Worm (Caenorhabditis elegans): Measurements from ENCODE around the gene mls-2.
A peak's percentile ranks its signal among the peaks of the same experiment; 100 is the strongest.

The mls-2 gene

ce11 chrX:4761540-4761939, at the start of gene mls-2:
mls-2 (minus strand) TSS chrX:4761640.
- TF ChIP-seq pha-2 (tag; optimal IDR thresholded peaks at IDR 0.05), result no peak
- no peak for TF ChIP-seq syd-9 (tag; optimal IDR thresholded peaks at IDR 0.05)
- TF ChIP-seq C38D4.7 (GFP tag; optimal IDR thresholded peaks at IDR 0.05), result no peak
- TF ChIP-seq nfya-1 (tag; optimal IDR thresholded peaks at IDR 0.05), result no peak
- no peak for TF ChIP-seq unc-3 (GFP tag; conservative IDR thresholded peaks at IDR 0.05)
- TF ChIP-seq unc-3 (tag; optimal IDR thresholded peaks at IDR 0.05), result no peak
- no peak for TF ChIP-seq dmd-4 (tag; optimal IDR thresholded peaks at IDR 0.05; ENCODE audit: borderline replicate concordance)
- TF ChIP-seq pha-4 (tag; optimal IDR thresholded peaks at IDR 0.05), result no peak
- no peak for TF ChIP-seq K02D7.2 (tag; optimal IDR thresholded peaks at IDR 0.05)

- TF ChIP-seq hlh-30 (tag; optimal IDR thresholded peaks at IDR 0.05; ENCODE audit: insufficient read depth), result peak; percentile 59
- no peak for TF ChIP-seq hlh-8 (tag; optimal IDR thresholded peaks at IDR 0.05)
- TF ChIP-seq ztf-16 (tag; optimal IDR thresholded peaks at IDR 0.05), result peak; percentile 63
Observed at ce11 chrX:4809753-4810424, 48.4 kb upstream of the mls-2 start.

ce11 chrX:4809189-4809588, 47.7 kb upstream of the mls-2 start:
- TF ChIP-seq ceh-31 (tag; optimal IDR thresholded peaks at IDR 0.05), result no peak
- no peak for TF ChIP-seq hlh-6 (tag; optimal IDR thresholded peaks at IDR 0.05)
- no peak for TF ChIP-seq nhr-11 (tag; optimal IDR thresholded peaks at IDR 0.05)
- no peak for TF ChIP-seq sox-4 (tag; optimal IDR thresholded peaks at IDR 0.05)
- no peak for TF ChIP-seq tbx-7 (tag; optimal IDR thresholded peaks at IDR 0.05)
- TF ChIP-seq fkh-6 (tag; optimal IDR thresholded peaks at IDR 0.05), result no peak
- TF ChIP-seq ztf-16 (tag; optimal IDR thresholded peaks at IDR 0.05), result peak; percentile 55
- peak; percentile 67 for TF ChIP-seq ref-2 (tag; optimal IDR thresholded peaks at IDR 0.05)
- TF ChIP-seq ahr-1 (tag; optimal IDR thresholded peaks at IDR 0.05), result no peak

- TF ChIP-seq rnt-1 (tag; optimal IDR thresholded peaks at IDR 0.05) (no peak), ttx-3 (tag; optimal IDR thresholded peaks at IDR 0.05) (no peak), pha-2 (tag; optimal IDR thresholded peaks at IDR 0.05) (no peak), ceh-48 (tag; optimal IDR thresholded peaks at IDR 0.05) (no peak), nfya-1 (tag; optimal IDR thresholded peaks at IDR 0.05) (peak; percentile 26), dve-1 (tag; optimal IDR thresholded peaks at IDR 0.05) (no peak)
Observed at ce11 chrX:4808737-4809136, 47.3 kb upstream of the mls-2 start.

- TF ChIP-seq ceh-2 (tag; optimal IDR thresholded peaks at IDR 0.05), result no peak
- no peak for TF ChIP-seq pha-2 (tag; optimal IDR thresholded peaks at IDR 0.05)
- TF ChIP-seq C08G9.2 (tag; optimal IDR thresholded peaks at IDR 0.05), result no peak
- no peak for TF ChIP-seq pha-4 (tag; optimal IDR thresholded peaks at IDR 0.05)
- no peak for TF ChIP-seq ztf-16 (tag; optimal IDR thresholded peaks at IDR 0.05)
- TF ChIP-seq hlh-15 (tag; optimal IDR thresholded peaks at IDR 0.05), result no peak
- no peak for TF ChIP-seq sox-2 (GFP tag; IDR thresholded peaks at IDR 0.05)
Observed at ce11 chrX:4803942-4804341, 42.5 kb upstream of the mls-2 start.

ce11 chrX:4802255-4802654, 40.8 kb upstream of the mls-2 start:
- TF ChIP-seq unc-55 (GFP tag; optimal IDR thresholded peaks at IDR 0.05) (peak; percentile 70), ztf-16 (tag; optimal IDR thresholded peaks at IDR 0.05) (peak; percentile 1), C08G9.2 (tag; optimal IDR thresholded peaks at IDR 0.05) (no peak)

ce11 chrX:4800892-4801291, 39.5 kb upstream of the mls-2 start:
- TF ChIP-seq ceh-6 (GFP tag; optimal IDR thresholded peaks at IDR 0.05) (no peak), elt-2 (tag; optimal IDR thresholded peaks at IDR 0.05) (peak; percentile 35), unc-55 (GFP tag; optimal IDR thresholded peaks at IDR 0.05) (peak; percentile 10), unc-86 (tag; optimal IDR thresholded peaks at IDR 0.05) (no peak)
